Fruit fly (Drosophila melanogaster) whole organism, embryonic: ENCODE data around the gene CG42514.
A peak's percentile ranks its signal among the peaks of the same experiment; 100 is the strongest.

Experiments
- Aef1 ChIP-seq: fragments of 200-800 bp; sonication (Bioruptor generic); IDR thresholded peaks from 3 replicates; pipeline ENCODE4 v1.3.6; 2022; ENCODE audit warnings: missing biosample characterization, missing genetic modification characterization
- Asciz ChIP-seq: fragments of 200-800 bp; sonication (Bioruptor generic); optimal IDR thresholded peaks from 2 replicates; lab custom pipeline; 2017; ENCODE audit warnings: missing biosample characterization, mild to moderate bottlenecking, missing genetic modification characterization, missing genetic modification reagents
- Bgb ChIP-seq: fragments of 200-800 bp; sonication (Bioruptor generic); IDR thresholded peaks from 2 replicates; pipeline ENCODE4 v1.3.6; 2022; ENCODE audit warnings: missing biosample characterization, missing genetic modification characterization; ENCODE audit not compliant: partially characterized antibody
- CG10274 ChIP-seq: fragments of 200-800 bp; sonication (Bioruptor generic); optimal IDR thresholded peaks from 3 replicates; lab custom pipeline; 2017; ENCODE audit warnings: missing biosample characterization, mild to moderate bottlenecking, missing genetic modification characterization
- CG10654 ChIP-seq: fragments of 200-800 bp; sonication (Bioruptor generic); optimal IDR thresholded peaks from 2 replicates; lab custom pipeline; 2016; ENCODE audit warnings: missing biosample characterization, missing genetic modification characterization
- CG10979 ChIP-seq: fragments of 200-800 bp; sonication (Bioruptor generic); optimal IDR thresholded peaks from 2 replicates; lab custom pipeline; 2018; ENCODE audit warnings: missing biosample characterization, mild to moderate bottlenecking, missing genetic modification characterization, moderate library complexity
- CG11085 ChIP-seq: fragments of 200-800 bp; sonication (Bioruptor generic); IDR thresholded peaks from 2 replicates; pipeline ENCODE4 v1.3.6; 2022; ENCODE audit warnings: missing biosample characterization, missing genetic modification characterization
- CG11560 ChIP-seq: fragments of 200-800 bp; sonication (Bioruptor generic); IDR thresholded peaks from 3 replicates; pipeline ENCODE4 v1.3.6; 2022; ENCODE audit warnings: missing biosample characterization, missing genetic modification characterization
- CG12219 ChIP-seq: fragments of 200-800 bp; sonication (Bioruptor generic); optimal IDR thresholded peaks from 3 replicates; lab custom pipeline; 2018; ENCODE audit warnings: missing biosample characterization, mild to moderate bottlenecking, missing genetic modification characterization
- CG12659 ChIP-seq: fragments of 200-800 bp; sonication (Bioruptor generic); optimal IDR thresholded peaks from 3 replicates; lab custom pipeline; 2017; ENCODE audit warnings: mild to moderate bottlenecking, missing biosample characterization, missing genetic modification reagents, missing genetic modification characterization
- CG12744 ChIP-seq: fragments of 200-800 bp; sonication (Bioruptor generic); optimal IDR thresholded peaks from 2 replicates; lab custom pipeline; 2016; ENCODE audit warnings: missing biosample characterization, missing genetic modification characterization
- CG12769 ChIP-seq: fragments of 200-800 bp; sonication (Bioruptor generic); optimal IDR thresholded peaks from 2 replicates; lab custom pipeline; 2019; ENCODE audit warnings: missing biosample characterization, mild to moderate bottlenecking, missing genetic modification characterization, moderate library complexity
- CG1529 ChIP-seq: fragments of 200-800 bp; sonication (Bioruptor generic); optimal IDR thresholded peaks from 3 replicates; lab custom pipeline; 2018; ENCODE audit warnings: missing biosample characterization, missing genetic modification characterization
- CG15601 ChIP-seq: fragments of 200-800 bp; sonication (Bioruptor generic); optimal IDR thresholded peaks from 3 replicates; lab custom pipeline; 2019; ENCODE audit warnings: missing biosample characterization, mild to moderate bottlenecking, missing genetic modification characterization, moderate library complexity
- CG18262 ChIP-seq: fragments of 200-800 bp; optimal IDR thresholded peaks from 3 replicates; lab custom pipeline; 2019; ENCODE audit warnings: missing biosample characterization, mild to moderate bottlenecking, missing genetic modification characterization, moderate library complexity
- CG1832 ChIP-seq: fragments of 200-800 bp; sonication (Bioruptor generic); optimal IDR thresholded peaks from 2 replicates; lab custom pipeline; 2017; ENCODE audit warnings: missing biosample characterization, mild to moderate bottlenecking, missing genetic modification characterization, inconsistent platforms
- CG18619 ChIP-seq: fragments of 200-800 bp; sonication (Bioruptor generic); optimal IDR thresholded peaks from 3 replicates; lab custom pipeline; 2017; ENCODE audit warnings: missing biosample characterization, mild to moderate bottlenecking, missing genetic modification characterization
- CG2116 ChIP-seq: fragments of 200-800 bp; sonication (Bioruptor generic); optimal IDR thresholded peaks from 3 replicates; lab custom pipeline; 2018; ENCODE audit warnings: missing biosample characterization, mild to moderate bottlenecking, missing genetic modification characterization
- CG33557 ChIP-seq: fragments of 200-800 bp; sonication (Bioruptor generic); optimal IDR thresholded peaks from 2 replicates; lab custom pipeline; 2019; ENCODE audit warnings: missing biosample characterization, mild to moderate bottlenecking, missing genetic modification characterization, moderate library complexity
- CG6689 ChIP-seq: fragments of 200-800 bp; sonication (Bioruptor generic); IDR thresholded peaks from 2 replicates; pipeline ENCODE4 v1.3.6; 2022; ENCODE audit warnings: missing biosample characterization, missing genetic modification characterization
- CG8290 ChIP-seq, 3 experiments: fragments of 200-800 bp; sonication (Bioruptor generic); optimal IDR thresholded peaks; 2 replicates each; lab custom pipeline; 2016 to 2019; ENCODE audit warnings: missing biosample characterization in 3 of 3, missing genetic modification characterization in 3 of 3, mild to moderate bottlenecking in 2 of 3, moderate library complexity in 1 of 3
- CG9609 ChIP-seq: fragments of 200-800 bp; sonication (Bioruptor generic); optimal IDR thresholded peaks from 3 replicates; lab custom pipeline; 2016; ENCODE audit warnings: missing biosample characterization, missing genetic modification characterization
- CG9876 ChIP-seq: fragments of 200-800 bp; sonication (Bioruptor generic); optimal IDR thresholded peaks from 2 replicates; lab custom pipeline; 2016; ENCODE audit warnings: missing biosample characterization, missing genetic modification characterization
- Doc2 ChIP-seq: fragments of 200-800 bp; sonication (Bioruptor generic); IDR thresholded peaks from 2 replicates; pipeline ENCODE4 v1.3.6; 2022; ENCODE audit warnings: missing biosample characterization, missing genetic modification characterization
- Ets97D ChIP-seq: fragments of 200-800 bp; sonication (Bioruptor generic); optimal IDR thresholded peaks from 3 replicates; lab custom pipeline; 2016; ENCODE audit warnings: missing biosample characterization, missing genetic modification characterization
- Gsc ChIP-seq: fragments of 200-800 bp; sonication (Bioruptor generic); IDR thresholded peaks from 2 replicates; pipeline ENCODE4 v1.3.6; 2022; ENCODE audit warnings: missing biosample characterization, missing genetic modification characterization
- Jarid2 ChIP-seq: fragments of 200-800 bp; sonication (Bioruptor generic); optimal IDR thresholded peaks from 3 replicates; lab custom pipeline; 2017; ENCODE audit warnings: mild to moderate bottlenecking, missing biosample characterization, missing genetic modification reagents, missing genetic modification characterization
- Lim3 ChIP-seq: fragments of 200-800 bp; sonication (Bioruptor generic); IDR thresholded peaks from 2 replicates; pipeline ENCODE4 v1.3.6; 2022; ENCODE audit warnings: missing biosample characterization, missing genetic modification characterization
- Lpt ChIP-seq: fragments of >200 bp; optimal IDR thresholded peaks from 2 replicates; lab custom pipeline; 2018; ENCODE audit warnings: missing biosample characterization, missing genetic modification characterization
- Max ChIP-seq: fragments of 200-800 bp; sonication (Bioruptor generic); optimal IDR thresholded peaks from 2 replicates; lab custom pipeline; 2016; ENCODE audit warnings: missing biosample characterization, mild to moderate bottlenecking, missing genetic modification characterization
- Med ChIP-seq: fragments of 200-800 bp; sonication (Bioruptor generic); peaks from one replicate; lab custom pipeline; 2016; ENCODE audit warnings: missing biosample characterization, missing genetic modification characterization, mild to moderate bottlenecking, inconsistent platforms, moderate library complexity
- NFAT ChIP-seq: fragments of 200-800 bp; sonication (Bioruptor generic); IDR thresholded peaks from 2 replicates; pipeline ENCODE4 v1.3.6; 2022; ENCODE audit warnings: missing biosample characterization, missing genetic modification characterization
- Scr ChIP-seq: fragments of 200-800 bp; sonication (Bioruptor generic); IDR thresholded peaks from 2 replicates; pipeline ENCODE4 v1.3.6; 2022; ENCODE audit warnings: missing biosample characterization, missing genetic modification characterization; ENCODE audit not compliant: partially characterized antibody
- Stat92E ChIP-seq, 3 experiments: fragments of >200 bp in 2 of 3; fragments of 200-800 bp in 1 of 3; sonication (Bioruptor generic) in 1 of 3; optimal IDR thresholded peaks; 2 replicates each; lab custom pipeline; 2017 to 2019; ENCODE audit warnings: missing biosample characterization in 3 of 3, missing genetic modification characterization in 3 of 3, mild to moderate bottlenecking in 1 of 3, moderate library complexity in 1 of 3
- ac ChIP-seq: fragments of 200-800 bp; sonication (Bioruptor generic); optimal IDR thresholded peaks from 3 replicates; lab custom pipeline; 2017; ENCODE audit warnings: missing biosample characterization, mild to moderate bottlenecking, missing genetic modification characterization
- ap ChIP-seq: fragments of 200-800 bp; sonication (Bioruptor generic); IDR thresholded peaks from 2 replicates; pipeline ENCODE4 v1.3.6; 2022; ENCODE audit warnings: missing biosample characterization, missing genetic modification characterization
- ash1 ChIP-seq: fragments of 200-800 bp; sonication (Bioruptor generic); optimal IDR thresholded peaks from 2 replicates; lab custom pipeline; 2018; ENCODE audit warnings: missing biosample characterization, mild to moderate bottlenecking, missing genetic modification characterization
- bab2 ChIP-seq: fragments of 200-800 bp; sonication (Bioruptor generic); optimal IDR thresholded peaks from 2 replicates; lab custom pipeline; 2016; ENCODE audit warnings: missing biosample characterization, missing genetic modification characterization
- chif ChIP-seq, 2 experiments: fragments of 200-800 bp; sonication (Bioruptor generic); optimal IDR thresholded peaks; 3 replicates each; lab custom pipeline; 2016; ENCODE audit warnings: missing biosample characterization in 2 of 2, missing genetic modification characterization in 2 of 2
- ems ChIP-seq: fragments of 200-800 bp; sonication (Bioruptor generic); optimal IDR thresholded peaks from 3 replicates; lab custom pipeline; 2016; ENCODE audit warnings: missing biosample characterization, missing genetic modification characterization
- eyg ChIP-seq: fragments of 200-800 bp; sonication (Bioruptor generic); optimal IDR thresholded peaks from 3 replicates; lab custom pipeline; 2016; ENCODE audit warnings: missing biosample characterization, missing genetic modification characterization
- gsb-n ChIP-seq: fragments of 200-800 bp; sonication (Bioruptor generic); optimal IDR thresholded peaks from 3 replicates; lab custom pipeline; 2018; ENCODE audit warnings: missing biosample characterization, mild to moderate bottlenecking, missing genetic modification characterization
- lmd ChIP-seq: fragments of 200-800 bp; sonication (Bioruptor generic); IDR thresholded peaks from 2 replicates; pipeline ENCODE4 v1.3.6; 2022; ENCODE audit warnings: missing biosample characterization, missing genetic modification characterization
- pb ChIP-seq: fragments of 200-800 bp; sonication (Bioruptor generic); optimal IDR thresholded peaks from 3 replicates; lab custom pipeline; 2016; ENCODE audit warnings: missing biosample characterization, missing genetic modification characterization
- pzg ChIP-seq: fragments of 200-800 bp; sonication (Bioruptor generic); optimal IDR thresholded peaks from 3 replicates; lab custom pipeline; 2018; ENCODE audit warnings: missing biosample characterization, mild to moderate bottlenecking, missing genetic modification characterization, moderate library complexity
- repo ChIP-seq: fragments of 200-800 bp; sonication (Bioruptor generic); optimal IDR thresholded peaks from 2 replicates; lab custom pipeline; 2016; ENCODE audit warnings: missing biosample characterization, missing genetic modification characterization
- seq ChIP-seq: fragments of 200-800 bp; sonication (Bioruptor generic); IDR thresholded peaks from 2 replicates; pipeline ENCODE4 v1.3.6; 2022; ENCODE audit warnings: missing biosample characterization, missing genetic modification characterization
- tll ChIP-seq, 2 experiments: fragments of 200-800 bp in 1 of 2; fragments of >200 bp in 1 of 2; sonication (Bioruptor generic) in 1 of 2; optimal IDR thresholded peaks; 2 replicates each; lab custom pipeline; 2017 to 2019; ENCODE audit warnings: missing biosample characterization in 2 of 2, missing genetic modification characterization in 2 of 2, mild to moderate bottlenecking in 1 of 2, moderate library complexity in 1 of 2
- wdn ChIP-seq: fragments of 200-800 bp; sonication (Bioruptor generic); IDR thresholded peaks from 2 replicates; pipeline ENCODE4 v1.3.6; 2022; ENCODE audit warnings: missing biosample characterization, missing genetic modification characterization
- z ChIP-seq: fragments of 200-800 bp; sonication (Bioruptor generic); IDR thresholded peaks from 3 replicates; pipeline ENCODE4 v1.3.6; 2022; ENCODE audit warnings: missing biosample characterization, missing genetic modification characterization

The CG42514 gene

DNA sequence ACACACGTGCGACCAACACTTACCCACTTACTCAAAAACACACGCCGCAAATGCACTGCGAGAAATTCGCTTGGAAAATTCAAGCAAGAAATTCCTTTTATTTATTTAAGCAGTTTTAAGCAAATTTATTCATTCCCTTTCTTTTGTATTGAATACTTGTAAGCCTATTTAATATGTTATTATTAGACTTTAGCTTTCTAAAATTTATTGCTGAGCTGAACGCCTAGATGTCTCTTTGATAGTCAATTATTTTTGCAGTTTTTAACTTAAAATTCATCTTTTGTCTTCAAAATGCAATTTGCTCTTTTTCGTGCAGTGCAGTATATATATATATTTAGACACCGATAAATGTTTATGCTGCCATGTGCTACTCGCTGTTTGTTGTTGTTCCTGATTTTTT is 37.9 kb upstream of the CG42514 start (continued):
- no peak for TF ChIP-seq ac (GFP tag; lab: Kevin White, UChicago)
- TF ChIP-seq Stat92E (GFP tag; optimal IDR thresholded peaks at IDR 0.05; lab: Kevin White, UChicago) = no peak
- TF ChIP-seq seq (GFP tag; lab: Robert Waterston, UW) = peak; percentile 67
- no peak for TF ChIP-seq CG12769 (tag; lab: Kevin White, UChicago)
- TF ChIP-seq eyg (GFP tag; lab: Kevin White, UChicago) = peak; percentile 33
- no peak for TF ChIP-seq Scr (GFP tag; lab: Robert Waterston, UW)
- TF ChIP-seq repo = peak; percentile 11
- peak; percentile 78 for TF ChIP-seq chif (GFP tag; optimal IDR thresholded peaks at IDR 0.05; lab: Kevin White, UChicago)
- TF ChIP-seq CG33557 (GFP tag; lab: Kevin White, UChicago) = peak; percentile 59
- no peak for TF ChIP-seq CG9609
- TF ChIP-seq CG2116 = peak; percentile 22
- TF ChIP-seq lmd (GFP tag; lab: Robert Waterston, UW) = peak; percentile 81
- TF ChIP-seq Asciz (GFP tag; lab: Kevin White, UChicago) = peak; percentile 78
- peak; percentile 90 for TF ChIP-seq CG10979 (tag; lab: Kevin White, UChicago)
- TF ChIP-seq CG18619 (GFP tag; lab: Kevin White, UChicago) = peak; percentile 81
- peak; percentile 58 for TF ChIP-seq CG10274 (GFP tag; lab: Kevin White, UChicago)
- TF ChIP-seq CG1832 (GFP tag; lab: Kevin White, UChicago) = no peak
- TF ChIP-seq Jarid2 (GFP tag; lab: Kevin White, UChicago) = peak; percentile 27
- no peak for TF ChIP-seq z
- TF ChIP-seq ap = peak; percentile 49; the same call in 1 of the 2 replicates
- TF ChIP-seq CG12219 = peak; percentile 66
- peak; percentile 77 for TF ChIP-seq CG6689 (GFP tag; lab: Robert Waterston, UW)
- peak; percentile 72 for TF ChIP-seq gsb-n (tag; lab: Kevin White, UChicago)
- TF ChIP-seq wdn (GFP tag; lab: Robert Waterston, UW) = peak; percentile 69; the same call in 1 of the 2 replicates
- TF ChIP-seq NFAT (GFP tag; lab: Robert Waterston, UW) = no peak
- TF ChIP-seq ash1 (GFP tag; lab: Kevin White, UChicago) = no peak
- peak; percentile 49 for TF ChIP-seq ems (GFP tag; lab: Kevin White, UChicago)
- no peak for TF ChIP-seq Bgb (GFP tag; lab: Robert Waterston, UW)
- TF ChIP-seq CG9876 (GFP tag; lab: Kevin White, UChicago) = peak; percentile 46
- peak; percentile 62 for TF ChIP-seq CG12744 (GFP tag; lab: Kevin White, UChicago)
- no peak for TF ChIP-seq Ets97D
- TF ChIP-seq pb (GFP tag; lab: Kevin White, UChicago) = peak; percentile 26
- TF ChIP-seq Med (GFP tag; lab: Kevin White, UChicago) = peak; percentile 89
- TF ChIP-seq bab2 (GFP tag; lab: Kevin White, UChicago) = peak; percentile 71
- no peak for TF ChIP-seq Lpt (GFP tag; lab: Kevin White, UChicago)
- 0 out of 2 replicates have a peak, but pooled peaks have one; percentile 28 for TF ChIP-seq Doc2
- peak; percentile 78 for TF ChIP-seq CG1529 (GFP tag; lab: Kevin White, UChicago)
- peak; percentile 36; the same call in 1 of the 2 replicates for TF ChIP-seq CG11085
- 0 out of 3 replicates have a peak, but pooled peaks have one; percentile 61 for TF ChIP-seq CG11560 (tag; lab: Robert Waterston, UW)
- peak; percentile 69 for TF ChIP-seq CG15601 (tag; lab: Kevin White, UChicago)
- no peak for TF ChIP-seq tll (GFP tag; optimal IDR thresholded peaks at IDR 0.05; lab: Kevin White, UChicago)
- TF ChIP-seq Gsc (GFP tag; lab: Robert Waterston, UW) = peak; percentile 54; the same call in 1 of the 2 replicates
- no peak for TF ChIP-seq CG8290 (GFP tag; optimal IDR thresholded peaks at IDR 0.05; lab: Kevin White, UChicago)
- TF ChIP-seq CG8290 (tag; optimal IDR thresholded peaks at IDR 0.05; lab: Kevin White, UChicago) = no peak
- TF ChIP-seq Lim3 = no peak
- TF ChIP-seq CG12659 (GFP tag; lab: Kevin White, UChicago) = peak; percentile 85
- peak; percentile 80 for TF ChIP-seq Max (GFP tag; lab: Kevin White, UChicago)
- TF ChIP-seq Aef1 (GFP tag; lab: Robert Waterston, UW) = peak; percentile 77
- peak; percentile 87 for TF ChIP-seq CG18262 (tag; lab: Kevin White, UChicago)
- no peak for TF ChIP-seq pzg (GFP tag; lab: Kevin White, UChicago)
- TF ChIP-seq CG10654 = peak; percentile 67
